Worm (Caenorhabditis elegans): Measurements from ENCODE around the gene msp-51.

msp-51 gene

ce11 chrIV:5326144-5326543 lies 31.0 kb upstream of the msp-51 start, which contains the start of gene Y4C6B.4:
Y4C6B.4 (plus strand) TSS chrIV:5326444.
- no peak for TF ChIP-seq nhr-48 (tag; optimal IDR thresholded peaks at IDR 0.05)
- no peak for TF ChIP-seq lir-3 (tag; optimal IDR thresholded peaks at IDR 0.05)
- TF ChIP-seq hmg-1.1 (GFP tag; IDR thresholded peaks at IDR 0.05), result no peak
- TF ChIP-seq jun-1 (tag; optimal IDR thresholded peaks at IDR 0.05), result no peak
- TF ChIP-seq T20F7.1 (GFP tag; optimal IDR thresholded peaks at IDR 0.05), result no peak
- no peak for TF ChIP-seq nhr-25 (tag; optimal IDR thresholded peaks at IDR 0.05; ENCODE audit: borderline replicate concordance, insufficient read depth)
- TF ChIP-seq skn-1 (tag; optimal IDR thresholded peaks at IDR 0.05), result no peak
- TF ChIP-seq R02D3.7 (tag; optimal IDR thresholded peaks at IDR 0.05), result no peak
- TF ChIP-seq fkh-10 (GFP tag; optimal IDR thresholded peaks at IDR 0.05), result no peak
- no peak for TF ChIP-seq F10B5.3 (tag; optimal IDR thresholded peaks at IDR 0.05)
- TF ChIP-seq rbr-2 (tag; optimal IDR thresholded peaks at IDR 0.05), result no peak
- no peak for TF ChIP-seq Y5F2A.4 (GFP tag; optimal IDR thresholded peaks at IDR 0.05)

ce11 chrIV:5318835-5319303 lies 23.7 kb upstream of the msp-51 start, which contains the start of gene slc-46A:
slc-46A (plus strand) TSS chrIV:5319253.
- TF ChIP-seq nhr-28 (tag; optimal IDR thresholded peaks at IDR 0.05) (peak; percentile 86), rbr-2 (tag; optimal IDR thresholded peaks at IDR 0.05) (no peak), T26A8.4 (GFP tag; IDR thresholded peaks at IDR 0.05) (no peak), F44E2.7 (GFP tag; IDR thresholded peaks at IDR 0.05) (no peak), nhr-111 (GFP tag; optimal IDR thresholded peaks at IDR 0.05) (no peak), T20F7.1 (GFP tag; optimal IDR thresholded peaks at IDR 0.05) (no peak), nhr-41 (GFP tag; IDR thresholded peaks at IDR 0.05) (no peak), unc-62 (GFP tag; optimal IDR thresholded peaks at IDR 0.05 in 1 of 2) (no peak), unc-62 (tag; optimal IDR thresholded peaks at IDR 0.05) (no peak), saeg-2 (GFP tag; IDR thresholded peaks at IDR 0.05) (no peak), skn-1 (tag; optimal IDR thresholded peaks at IDR 0.05) (no peak), tra-1 (GFP tag; IDR thresholded peaks at IDR 0.05) (no peak), snpc-4 (tag; optimal IDR thresholded peaks at IDR 0.05) (no peak), daf-16 (GFP tag; optimal IDR thresholded peaks at IDR 0.05) (no peak), daf-16 (tag; optimal IDR thresholded peaks at IDR 0.05) (peak; percentile 5), attf-4 (tag; optimal IDR thresholded peaks at IDR 0.05) (no peak), aha-1 (tag) (peak; percentile 61), dve-1 (tag; optimal IDR thresholded peaks at IDR 0.05; ENCODE audit: insufficient read depth) (no peak), pqm-1 (tag; optimal IDR thresholded peaks at IDR 0.05) (peak; percentile 51)

- TF ChIP-seq T26A8.4 (GFP tag; IDR thresholded peaks at IDR 0.05), result peak; percentile 80
- 0 out of 2 replicates have a peak, but pooled peaks have one; percentile 18 for TF ChIP-seq arid-1 (GFP tag; conservative IDR thresholded peaks at IDR 0.05)
- TF ChIP-seq nhr-42 (GFP tag; IDR thresholded peaks at IDR 0.05), result peak; percentile 25; the same call in 1 of the 2 replicates
- no peak for TF ChIP-seq ceh-82 (tag; optimal IDR thresholded peaks at IDR 0.05)
- TF ChIP-seq daf-12 (tag; optimal IDR thresholded peaks at IDR 0.05), result no peak
- TF ChIP-seq dpl-1 (GFP tag; optimal IDR thresholded peaks at IDR 0.05), result no peak
- peak; percentile 31 for TF ChIP-seq hlh-30 (tag; optimal IDR thresholded peaks at IDR 0.05; ENCODE audit: insufficient read depth)
- peak; percentile 53 for TF ChIP-seq F49E8.2 (tag; optimal IDR thresholded peaks at IDR 0.05; ENCODE audit: borderline replicate concordance)
- no peak for TF ChIP-seq daf-16 (GFP tag; optimal IDR thresholded peaks at IDR 0.05)
- TF ChIP-seq daf-16 (tag; optimal IDR thresholded peaks at IDR 0.05), result peak; percentile 31
- peak; percentile 99 for TF ChIP-seq snpc-1.2 (GFP tag; IDR thresholded peaks at IDR 0.05)
- peak; percentile 69 for TF ChIP-seq duxl-1 (tag; optimal IDR thresholded peaks at IDR 0.05; ENCODE audit: poor library complexity)
- TF ChIP-seq dve-1 (tag; optimal IDR thresholded peaks at IDR 0.05; ENCODE audit: insufficient read depth), result peak; percentile 70
- TF ChIP-seq nhr-25 (tag; optimal IDR thresholded peaks at IDR 0.05; ENCODE audit: borderline replicate concordance, insufficient read depth), result peak; percentile 22
- peak; percentile 72 for TF ChIP-seq nhr-102 (tag; optimal IDR thresholded peaks at IDR 0.05)
- peak; percentile 54 for TF ChIP-seq lin-38 (GFP tag; IDR thresholded peaks at IDR 0.05)
- TF ChIP-seq nhr-76 (tag; optimal IDR thresholded peaks at IDR 0.05), result no peak
- peak; percentile 78 for TF ChIP-seq snpc-4 (tag; optimal IDR thresholded peaks at IDR 0.05)
- TF ChIP-seq lir-3 (tag; optimal IDR thresholded peaks at IDR 0.05), result no peak
- TF ChIP-seq R02D3.7 (tag; optimal IDR thresholded peaks at IDR 0.05), result no peak
Measured at ce11 chrIV:5317106-5317505, 22.0 kb upstream of the msp-51 start.
